Fruit fly (Drosophila melanogaster): ENCODE measurements around the gene Cpr65Ax2.

Gene Cpr65Ax2

dm6 chr3L:6108264-6109060, 42.2 kb downstream of the Cpr65Ax2 start (continued):
- TF ChIP-seq Neu2 (GFP tag; optimal IDR thresholded peaks at IDR 0.05; ENCODE audit: borderline replicate concordance), result no peak
- no peak for TF ChIP-seq h (optimal IDR thresholded peaks at IDR 0.05)
- TF ChIP-seq gsb-n (tag; optimal IDR thresholded peaks at IDR 0.05), result no peak
- TF ChIP-seq phol (tag; optimal IDR thresholded peaks at IDR 0.05), result peak; percentile 43
- no peak for TF ChIP-seq repo (GFP tag; optimal IDR thresholded peaks at IDR 0.05)
- no peak for TF ChIP-seq HHEX (GFP tag; optimal IDR thresholded peaks at IDR 0.05)
- TF ChIP-seq ftz-f1 (GFP tag; optimal IDR thresholded peaks at IDR 0.05), result no peak
- TF ChIP-seq H15 (GFP tag; IDR thresholded peaks at IDR 0.05), result no peak
- no peak for TF ChIP-seq Fer2 (tag; optimal IDR thresholded peaks at IDR 0.05)
- no peak for TF ChIP-seq CG33213 (GFP tag; optimal IDR thresholded peaks at IDR 0.05)
- no peak for TF ChIP-seq Hr51 (GFP tag; optimal IDR thresholded peaks at IDR 0.05)
- TF ChIP-seq Xrp1 (GFP tag; IDR thresholded peaks at IDR 0.05), result no peak
- TF ChIP-seq Sox102F (GFP tag; optimal IDR thresholded peaks at IDR 0.05), result peak; percentile 8
- TF ChIP-seq CG4854 (GFP tag; optimal IDR thresholded peaks at IDR 0.05), result no peak
- TF ChIP-seq CG9876 (GFP tag; optimal IDR thresholded peaks at IDR 0.05), result no peak
- TF ChIP-seq Blimp-1 (GFP tag; optimal IDR thresholded peaks at IDR 0.05), result peak; percentile 47
- TF ChIP-seq CG13424 (tag; optimal IDR thresholded peaks at IDR 0.05), result peak; percentile 10
- TF ChIP-seq CG15696 (tag; optimal IDR thresholded peaks at IDR 0.05), result peak; percentile 25
- TF ChIP-seq odd (GFP tag; optimal IDR thresholded peaks at IDR 0.05), result no peak
- TF ChIP-seq zen2 (GFP tag; IDR thresholded peaks at IDR 0.05; ENCODE audit: partially characterized antibody), result no peak
- TF ChIP-seq Myb (GFP tag; optimal IDR thresholded peaks at IDR 0.05), result no peak
- no peak for TF ChIP-seq otp (GFP tag; IDR thresholded peaks at IDR 0.05)
- no peak for TF ChIP-seq bigmax (GFP tag; optimal IDR thresholded peaks at IDR 0.05)
- no peak for TF ChIP-seq CG7928 (GFP tag; optimal IDR thresholded peaks at IDR 0.05)
- TF ChIP-seq C15 (GFP tag; IDR thresholded peaks at IDR 0.05), result no peak
- TF ChIP-seq D19A (tag; optimal IDR thresholded peaks at IDR 0.05), result peak; percentile 45
- TF ChIP-seq so (GFP tag; IDR thresholded peaks at IDR 0.05), result no peak
- TF ChIP-seq Nf-YC (tag; optimal IDR thresholded peaks at IDR 0.05), result peak; percentile 20
- TF ChIP-seq aop (GFP tag; IDR thresholded peaks at IDR 0.05), result no peak
- TF ChIP-seq Xbp1 (GFP tag; optimal IDR thresholded peaks at IDR 0.05), result no peak
- TF ChIP-seq CG17359 (tag; optimal IDR thresholded peaks at IDR 0.05), result no peak
- TF ChIP-seq CG43689 (GFP tag; IDR thresholded peaks at IDR 0.05), result no peak
- TF ChIP-seq chn (GFP tag; optimal IDR thresholded peaks at IDR 0.05), result no peak
- TF ChIP-seq TFAM (GFP tag; optimal IDR thresholded peaks at IDR 0.05), result no peak
- TF ChIP-seq Sox100B (GFP tag; optimal IDR thresholded peaks at IDR 0.05), result peak; percentile 44
- no peak for TF ChIP-seq CG17186 (GFP tag; optimal IDR thresholded peaks at IDR 0.05)
- TF ChIP-seq NfI (GFP tag; optimal IDR thresholded peaks at IDR 0.05), result no peak
- peak; percentile 23 for TF ChIP-seq nmo (GFP tag; optimal IDR thresholded peaks at IDR 0.05)
- no peak for TF ChIP-seq zfh2 (GFP tag; optimal IDR thresholded peaks at IDR 0.05)
- TF ChIP-seq CG7839 (tag; optimal IDR thresholded peaks at IDR 0.05), result peak; percentile 19
- TF ChIP-seq CG30431 (GFP tag; optimal IDR thresholded peaks at IDR 0.05), result no peak
- no peak for TF ChIP-seq CG4328 (GFP tag; optimal IDR thresholded peaks at IDR 0.05)
- TF ChIP-seq Atf6 (GFP tag; IDR thresholded peaks at IDR 0.05), result no peak
- no peak for TF ChIP-seq crol (GFP tag; IDR thresholded peaks at IDR 0.05)
- no peak for TF ChIP-seq Dip2 (GFP tag; IDR thresholded peaks at IDR 0.05)
- TF ChIP-seq ato (GFP tag; IDR thresholded peaks at IDR 0.05; ENCODE audit: partially characterized antibody), result no peak
- no peak for TF ChIP-seq H2.0 (GFP tag; IDR thresholded peaks at IDR 0.05)
- no peak for TF ChIP-seq CG4707 (GFP tag; optimal IDR thresholded peaks at IDR 0.05)
- no peak for TF ChIP-seq peb (GFP tag; IDR thresholded peaks at IDR 0.05)
- TF ChIP-seq CG33557 (GFP tag; optimal IDR thresholded peaks at IDR 0.05), result no peak
